Worm (Caenorhabditis elegans) whole organism, young adult: Measurements from ENCODE around the gene clec-153.

Experiments
- T26A5.8 ChIP-seq: sonication (generic microtip); optimal IDR thresholded peaks from 2 replicates; lab custom pipeline; 2016; ENCODE audit warnings: missing genetic modification characterization, missing compliant biosample characterization
- ama-1 ChIP-seq, 3 experiments: fragments of 150-350 bp in 1 of 3; sonication (generic microtip) in 2 of 3; optimal IDR thresholded peaks; 2 replicates each; lab custom pipeline; 2014 to 2018; ENCODE audit warnings: missing biosample characterization in 2 of 3, missing genetic modification characterization in 2 of 3, missing genetic modification reagents in 2 of 3
- dpff-1 ChIP-seq: sonication (generic microtip); optimal IDR thresholded peaks from 2 replicates; lab custom pipeline; 2017; ENCODE audit warnings: mild to moderate bottlenecking, missing genetic modification characterization, missing compliant biosample characterization
- lsy-27 ChIP-seq: sonication (generic microtip); optimal IDR thresholded peaks from 2 replicates; lab custom pipeline; 2017; ENCODE audit warnings: missing genetic modification characterization, mild to moderate bottlenecking, missing compliant biosample characterization, antibody characterized with exemption, missing genotype, borderline replicate concordance; ENCODE audit not compliant: insufficient read depth
- mes-4 ChIP-seq: sonication (generic microtip); optimal IDR thresholded peaks from 2 replicates; lab custom pipeline; 2016; ENCODE audit warnings: missing genotype, missing genetic modification characterization, missing compliant biosample characterization
- nfya-2 ChIP-seq: fragments of 200-800 bp; sonication (Bioruptor generic); IDR thresholded peaks from 2 replicates; pipeline ENCODE4 v1.3.6; 2022; ENCODE audit warnings: missing genetic modification reagents, missing genetic modification characterization, missing compliant biosample characterization
- nhr-80 ChIP-seq: sonication (generic microtip); optimal IDR thresholded peaks from 2 replicates; lab custom pipeline; 2016; ENCODE audit warnings: missing genetic modification characterization, missing compliant biosample characterization
- pbrm-1 ChIP-seq: fragments of 200-800 bp; sonication (Bioruptor generic); IDR thresholded peaks from 2 replicates; pipeline ENCODE4 v1.3.6; 2022; ENCODE audit warnings: missing genetic modification reagents, missing genetic modification characterization, missing compliant biosample characterization
- ztf-18 ChIP-seq: sonication (generic microtip); optimal IDR thresholded peaks from 2 replicates; lab custom pipeline; 2016; ENCODE audit warnings: missing genotype, mild to moderate bottlenecking, missing genetic modification characterization, missing compliant biosample characterization

ce11 chrIII:4595771-4596227 is 39.2 kb upstream of the clec-153 start, which contains the start of gene asb-1:
- TF ChIP-seq mes-4 (tag; lab: Kevin White, UChicago) (no peak), ama-1 (optimal IDR thresholded peaks at IDR 0.05; lab: Kevin White, UChicago) (no peak), ama-1 (GFP tag; optimal IDR thresholded peaks at IDR 0.05; lab: Kevin White, UChicago) (no peak), ztf-18 (tag; lab: Kevin White, UChicago) (no peak), lsy-27 (tag; lab: Kevin White, UChicago) (no peak), pbrm-1 (GFP tag; lab: Robert Waterston, UW) (peak; percentile 12; the same call in 1 of the 2 replicates), dpff-1 (tag; lab: Kevin White, UChicago) (no peak), nfya-2 (no peak), T26A5.8 (tag; lab: Kevin White, UChicago) (no peak), nhr-80 (no peak)
